Fruit fly (Drosophila melanogaster): Measurements from ENCODE around the gene CG8028.

The CG8028 gene

dm6 chrX:19289318-19289970 lies 9.3 kb upstream of the CG8028 start (continued):
- TF ChIP-seq da (GFP tag; optimal IDR thresholded peaks at IDR 0.05) (peak; percentile 34), CG16813 (GFP tag; IDR thresholded peaks at IDR 0.05; ENCODE audit: partially characterized antibody) (no peak), ham (GFP tag; IDR thresholded peaks at IDR 0.05) (no peak), CG5245 (GFP tag; optimal IDR thresholded peaks at IDR 0.05) (peak; percentile 90), HmgZ (tag; optimal IDR thresholded peaks at IDR 0.05) (peak; percentile 74), CG8281 (tag; optimal IDR thresholded peaks at IDR 0.05) (peak; percentile 74), HLH54F (GFP tag; optimal IDR thresholded peaks at IDR 0.05) (peak; percentile 64), otp (GFP tag; IDR thresholded peaks at IDR 0.05) (peak; percentile 94), Elba2 (GFP tag; optimal IDR thresholded peaks at IDR 0.05) (no peak), Hand (GFP tag; optimal IDR thresholded peaks at IDR 0.05) (peak; percentile 22), CG4328 (GFP tag; optimal IDR thresholded peaks at IDR 0.05) (peak; percentile 77), CG17359 (tag; optimal IDR thresholded peaks at IDR 0.05) (peak; percentile 94), gfzf (GFP tag; optimal IDR thresholded peaks at IDR 0.05) (no peak), CG9215 (GFP tag; IDR thresholded peaks at IDR 0.05) (peak; percentile 71), CG7372 (GFP tag; IDR thresholded peaks at IDR 0.05) (peak; percentile 84), CG18262 (tag; optimal IDR thresholded peaks at IDR 0.05) (peak; percentile 79), fd3F (GFP tag; optimal IDR thresholded peaks at IDR 0.05) (peak; percentile 73), CG9797 (GFP tag; optimal IDR thresholded peaks at IDR 0.05) (no peak), CG10267 (tag; optimal IDR thresholded peaks at IDR 0.05) (peak; percentile 72), ara (GFP tag; IDR thresholded peaks at IDR 0.05) (peak; percentile 90), Neu2 (GFP tag; optimal IDR thresholded peaks at IDR 0.05; ENCODE audit: borderline replicate concordance) (no peak), ase (GFP tag; IDR thresholded peaks at IDR 0.05) (peak; percentile 93), gsb (GFP tag; IDR thresholded peaks at IDR 0.05) (peak; percentile 74), jing (GFP tag; optimal IDR thresholded peaks at IDR 0.05) (peak; percentile 88), CG8089 (GFP tag; optimal IDR thresholded peaks at IDR 0.05) (peak; percentile 84), YL-1 (GFP tag; optimal IDR thresholded peaks at IDR 0.05) (peak; percentile 19), Ets65A (GFP tag) (peak; percentile 98), CG9609 (GFP tag; optimal IDR thresholded peaks at IDR 0.05) (peak; percentile 85), amos (GFP tag; IDR thresholded peaks at IDR 0.05; ENCODE audit: partially characterized antibody) (no peak), CG1603 (tag; optimal IDR thresholded peaks at IDR 0.05) (peak; percentile 96), CG9817 (tag; optimal IDR thresholded peaks at IDR 0.05) (peak; percentile 89), Bteb2 (GFP tag; optimal IDR thresholded peaks at IDR 0.05) (peak; percentile 54), CG34422 (GFP tag; IDR thresholded peaks at IDR 0.05) (peak; percentile 95), Six4 (GFP tag; optimal IDR thresholded peaks at IDR 0.05) (peak; percentile 82), CG14441 (GFP tag; IDR thresholded peaks at IDR 0.05) (peak; percentile 94), eve (GFP tag; optimal IDR thresholded peaks at IDR 0.05) (peak in 1 of 2 experiments; percentile 93), bowl (GFP tag; IDR thresholded peaks at IDR 0.05) (peak; percentile 90), CG2202 (tag; optimal IDR thresholded peaks at IDR 0.05) (peak; percentile 71), CG12659 (GFP tag; optimal IDR thresholded peaks at IDR 0.05) (peak; percentile 80), nau (GFP tag; optimal IDR thresholded peaks at IDR 0.05) (peak; percentile 79), CG10366 (GFP tag; IDR thresholded peaks at IDR 0.05) (peak; percentile 93), Atf-2 (GFP tag; optimal IDR thresholded peaks at IDR 0.05) (peak; percentile 82), NfI (GFP tag; optimal IDR thresholded peaks at IDR 0.05) (peak; percentile 87), ftz-f1 (GFP tag; optimal IDR thresholded peaks at IDR 0.05) (no peak), CG10274 (GFP tag; optimal IDR thresholded peaks at IDR 0.05) (peak; percentile 57), CG5953 (GFP tag; IDR thresholded peaks at IDR 0.05) (peak; percentile 93), so (GFP tag; IDR thresholded peaks at IDR 0.05) (peak; percentile 91), Drgx (GFP tag; IDR thresholded peaks at IDR 0.05) (peak; percentile 97), CG18764 (GFP tag; optimal IDR thresholded peaks at IDR 0.05) (peak; percentile 71), cwo (GFP tag; optimal IDR thresholded peaks at IDR 0.05) (peak; percentile 70)
